Worm (Caenorhabditis elegans) whole organism, L3 larva: ENCODE measurements around the gene fnip-2.

Experiments
- ama-1 ChIP-seq: fragments of 150-350 bp; optimal IDR thresholded peaks from 2 replicates; lab custom pipeline; 2018
- elt-2 ChIP-seq: sonication (generic microtip); optimal IDR thresholded peaks from 2 replicates; lab custom pipeline; 2016; ENCODE audit warnings: missing genetic modification reagents, mild to moderate bottlenecking, missing genetic modification characterization, missing compliant biosample characterization
- jun-1 ChIP-seq: fragments of 150-350 bp; optimal IDR thresholded peaks from 2 replicates; lab custom pipeline; 2014; ENCODE audit warnings: missing biosample characterization, missing genetic modification reagents, missing genetic modification characterization
- nhr-12 ChIP-seq: fragments of 150-350 bp; optimal IDR thresholded peaks from 2 replicates; lab custom pipeline; 2014; ENCODE audit warnings: missing biosample characterization, missing genetic modification characterization
- nhr-28 ChIP-seq: fragments of 150-350 bp; optimal IDR thresholded peaks from 2 replicates; lab custom pipeline; 2014; ENCODE audit warnings: missing biosample characterization, missing genetic modification characterization
- unc-39 ChIP-seq: sonication (generic microtip); optimal IDR thresholded peaks from 4 replicates; lab custom pipeline; 2017; ENCODE audit warnings: missing biosample characterization, missing genetic modification characterization

- TF ChIP-seq jun-1 (tag; lab: Kevin White, UChicago) = no peak
- TF ChIP-seq nhr-28 = no peak
- no peak for TF ChIP-seq ama-1
- no peak for TF ChIP-seq elt-2
- TF ChIP-seq unc-39 (tag; lab: Kevin White, UChicago) = no peak
- no peak for TF ChIP-seq nhr-12 (tag; lab: Kevin White, UChicago)
These were observed 1.3 kb upstream of the fnip-2 start for ce11 chrIV:2221350-2221749.
